Worm (Caenorhabditis elegans) whole organism, L4 larva: ENCODE data around the gene fbxa-36.

Experiments used
- daf-16 ChIP-seq, 3 experiments: sonication (generic microtip); optimal IDR thresholded peaks; 2 replicates each; lab custom pipeline; 2016 to 2017; ENCODE audit warnings: missing genetic modification characterization in 3 of 3, missing genetic modification reagents in 3 of 3, mild to moderate bottlenecking in 2 of 3, missing compliant biosample characterization in 2 of 3, missing biosample characterization in 1 of 3, moderate library complexity in 1 of 3
- fos-1 ChIP-seq: fragments of 150-350 bp; optimal IDR thresholded peaks from 2 replicates; lab custom pipeline; 2014; ENCODE audit warnings: missing biosample characterization, missing genetic modification characterization
- pqm-1 ChIP-seq: sonication (generic microtip); optimal IDR thresholded peaks from 2 replicates; lab custom pipeline; 2017; ENCODE audit warnings: missing biosample characterization, missing genetic modification characterization

DNA sequence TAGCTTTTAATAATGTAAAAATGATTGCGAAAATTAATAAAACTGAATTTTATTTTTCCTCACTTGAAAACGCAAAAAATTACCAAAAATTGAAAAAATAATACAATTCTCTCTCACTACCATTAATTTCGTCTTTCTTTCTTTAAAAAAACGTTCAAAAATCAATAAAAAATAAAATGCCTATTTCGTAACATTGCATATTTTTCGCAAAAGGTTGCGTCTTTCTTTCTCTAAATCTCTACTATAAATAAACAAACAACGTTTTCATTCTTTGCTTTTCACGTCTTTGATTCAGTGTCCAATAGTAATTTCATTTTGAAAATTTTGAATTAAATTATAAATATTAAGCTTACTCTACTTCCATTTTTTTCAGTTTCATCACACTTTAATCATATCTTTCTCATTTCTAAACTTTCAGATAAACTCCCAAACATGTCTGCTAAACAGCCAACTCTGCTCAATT lies 8.4 kb downstream of the fbxa-36 start, which contains the start of gene fbxa-37:
- no peak for TF ChIP-seq fos-1 (tag; lab: Kevin White, UChicago)
- no peak for TF ChIP-seq daf-16 (GFP tag; optimal IDR thresholded peaks at IDR 0.05; lab: Kevin White, UChicago)
- TF ChIP-seq daf-16 (tag; optimal IDR thresholded peaks at IDR 0.05; lab: Kevin White, UChicago), result peak; percentile 36
- TF ChIP-seq pqm-1, result no peak
